Fruit fly (Drosophila melanogaster) whole organism, embryonic: Measurements from ENCODE around the gene CG13044.

ENCODE experiments used
- ATbp ChIP-seq: fragments of 200-800 bp; sonication (Bioruptor generic); optimal IDR thresholded peaks from 2 replicates; lab custom pipeline; 2017; ENCODE audit warnings: missing biosample characterization, mild to moderate bottlenecking, missing genetic modification characterization, missing genetic modification reagents
- CG10209 ChIP-seq: fragments of 200-800 bp; sonication (Bioruptor generic); optimal IDR thresholded peaks from 3 replicates; lab custom pipeline; 2017; ENCODE audit warnings: missing biosample characterization, mild to moderate bottlenecking, missing genetic modification characterization, missing genetic modification reagents
- CG11093 ChIP-seq: fragments of 200-800 bp; sonication (Bioruptor generic); IDR thresholded peaks from 3 replicates; pipeline ENCODE4 v1.3.6; 2022; ENCODE audit warnings: missing biosample characterization, missing genetic modification characterization
- CG12391 ChIP-seq: fragments of 200-800 bp; sonication (Bioruptor generic); optimal IDR thresholded peaks from 3 replicates; lab custom pipeline; 2018; ENCODE audit warnings: missing biosample characterization, mild to moderate bottlenecking, missing genetic modification characterization, moderate library complexity
- CG13296 ChIP-seq: fragments of 200-800 bp; sonication (Bioruptor generic); optimal IDR thresholded peaks from 3 replicates; lab custom pipeline; 2018; ENCODE audit warnings: missing biosample characterization, mild to moderate bottlenecking, missing genetic modification characterization
- CG13624 ChIP-seq: fragments of 200-800 bp; sonication (Bioruptor generic); optimal IDR thresholded peaks from 2 replicates; lab custom pipeline; 2016; ENCODE audit warnings: missing biosample characterization, missing genetic modification characterization
- CG13775 ChIP-seq: fragments of 200-800 bp; sonication (Bioruptor generic); optimal IDR thresholded peaks from 3 replicates; lab custom pipeline; 2017; ENCODE audit warnings: missing biosample characterization, mild to moderate bottlenecking, missing genetic modification characterization
- CG14050 ChIP-seq: fragments of 200-800 bp; sonication (Bioruptor generic); IDR thresholded peaks from 3 replicates; pipeline ENCODE4 v1.3.6; 2022; ENCODE audit warnings: missing biosample characterization, missing genetic modification characterization
- CG14441 ChIP-seq: fragments of 200-800 bp; sonication (Bioruptor generic); IDR thresholded peaks from 2 replicates; pipeline ENCODE4 v1.3.6; 2022; ENCODE audit warnings: missing biosample characterization, missing genetic modification characterization
- CG1529 ChIP-seq: fragments of 200-800 bp; sonication (Bioruptor generic); optimal IDR thresholded peaks from 3 replicates; lab custom pipeline; 2018; ENCODE audit warnings: missing biosample characterization, missing genetic modification characterization
- CG16779 ChIP-seq: fragments of 200-800 bp; sonication (Bioruptor generic); IDR thresholded peaks from 2 replicates; pipeline ENCODE4 v1.3.6; 2022; ENCODE audit warnings: missing biosample characterization, missing genetic modification characterization
- CG18619 ChIP-seq: fragments of 200-800 bp; sonication (Bioruptor generic); optimal IDR thresholded peaks from 3 replicates; lab custom pipeline; 2017; ENCODE audit warnings: missing biosample characterization, mild to moderate bottlenecking, missing genetic modification characterization
- CG2678 ChIP-seq: fragments of 200-800 bp; sonication (Bioruptor generic); optimal IDR thresholded peaks from 3 replicates; lab custom pipeline; 2019; ENCODE audit warnings: missing biosample characterization, mild to moderate bottlenecking, missing genetic modification characterization, moderate library complexity
- CG2712 ChIP-seq: fragments of 200-800 bp; optimal IDR thresholded peaks from 3 replicates; lab custom pipeline; 2019; ENCODE audit warnings: missing biosample characterization, mild to moderate bottlenecking, missing genetic modification characterization, moderate library complexity
- CG30020 ChIP-seq: fragments of 200-800 bp; optimal IDR thresholded peaks from 2 replicates; lab custom pipeline; 2019; ENCODE audit warnings: missing biosample characterization, mild to moderate bottlenecking, missing genetic modification characterization, moderate library complexity
- CG32767 ChIP-seq: fragments of 200-800 bp; sonication (Bioruptor generic); IDR thresholded peaks from 2 replicates; pipeline ENCODE4 v1.3.6; 2022; ENCODE audit warnings: missing biosample characterization, missing genetic modification characterization
- CG43689 ChIP-seq: fragments of 200-800 bp; sonication (Bioruptor generic); IDR thresholded peaks from 2 replicates; pipeline ENCODE4 v1.3.6; 2022; ENCODE audit warnings: missing biosample characterization, missing genetic modification characterization
- CG5245 ChIP-seq: fragments of 200-800 bp; sonication (Bioruptor generic); optimal IDR thresholded peaks from 3 replicates; lab custom pipeline; 2016; ENCODE audit warnings: missing biosample characterization, missing genetic modification characterization
- CG7556 ChIP-seq: fragments of 200-800 bp; sonication (Bioruptor generic); optimal IDR thresholded peaks from 2 replicates; lab custom pipeline; 2017; ENCODE audit warnings: missing biosample characterization, mild to moderate bottlenecking, missing genetic modification characterization
- CG8089 ChIP-seq: fragments of 200-800 bp; sonication (Bioruptor generic); optimal IDR thresholded peaks from 3 replicates; lab custom pipeline; 2016; ENCODE audit warnings: missing biosample characterization, missing genetic modification characterization
- Chrac-16 ChIP-seq: fragments of 200-800 bp; sonication (Bioruptor generic); optimal IDR thresholded peaks from 3 replicates; lab custom pipeline; 2016; ENCODE audit warnings: missing biosample characterization, missing genetic modification characterization
- Dip3 ChIP-seq: fragments of 200-800 bp; sonication (Bioruptor generic); optimal IDR thresholded peaks from 3 replicates; lab custom pipeline; 2016; ENCODE audit warnings: missing biosample characterization, missing genetic modification characterization
- Dref ChIP-seq: fragments of 200-800 bp; sonication (Bioruptor generic); IDR thresholded peaks from 2 replicates; pipeline ENCODE4 v1.3.6; 2022; ENCODE audit warnings: missing biosample characterization, missing genetic modification characterization
- Drgx ChIP-seq: fragments of 200-800 bp; sonication (Bioruptor generic); IDR thresholded peaks from 2 replicates; pipeline ENCODE4 v1.3.6; 2022; ENCODE audit warnings: missing biosample characterization, missing genetic modification characterization
- Fer1 ChIP-seq: fragments of 200-800 bp; sonication (Bioruptor generic); optimal IDR thresholded peaks from 2 replicates; lab custom pipeline; 2017; ENCODE audit warnings: missing biosample characterization, mild to moderate bottlenecking, missing genetic modification characterization
- Fer3 ChIP-seq: fragments of 200-800 bp; sonication (Bioruptor generic); optimal IDR thresholded peaks from 2 replicates; lab custom pipeline; 2018; ENCODE audit warnings: missing biosample characterization, mild to moderate bottlenecking, missing genetic modification characterization, moderate library complexity
- HHEX ChIP-seq: fragments of 200-800 bp; sonication (Bioruptor generic); optimal IDR thresholded peaks from 3 replicates; lab custom pipeline; 2017; ENCODE audit warnings: missing biosample characterization, mild to moderate bottlenecking, missing genetic modification characterization, missing genetic modification reagents
- HmgZ ChIP-seq: fragments of 200-800 bp; sonication (Bioruptor generic); optimal IDR thresholded peaks from 2 replicates; lab custom pipeline; 2018; ENCODE audit warnings: missing biosample characterization, mild to moderate bottlenecking, missing genetic modification characterization
- Hr39 ChIP-seq: fragments of >200 bp; optimal IDR thresholded peaks from 2 replicates; lab custom pipeline; 2017
- Mad ChIP-seq: fragments of 200-800 bp; sonication (Bioruptor generic); optimal IDR thresholded peaks from 2 replicates; lab custom pipeline; 2016; ENCODE audit warnings: missing biosample characterization, missing genetic modification characterization
- Meics ChIP-seq: fragments of 200-800 bp; sonication (Bioruptor generic); optimal IDR thresholded peaks from 2 replicates; lab custom pipeline; 2017; ENCODE audit warnings: missing biosample characterization, mild to moderate bottlenecking, missing genetic modification characterization
- NfI ChIP-seq: fragments of 200-800 bp; sonication (Bioruptor generic); optimal IDR thresholded peaks from 3 replicates; lab custom pipeline; 2018; ENCODE audit warnings: missing biosample characterization, mild to moderate bottlenecking, missing genetic modification characterization, moderate library complexity
- ac ChIP-seq: fragments of 200-800 bp; sonication (Bioruptor generic); optimal IDR thresholded peaks from 3 replicates; lab custom pipeline; 2017; ENCODE audit warnings: missing biosample characterization, mild to moderate bottlenecking, missing genetic modification characterization
- aop ChIP-seq: fragments of 200-800 bp; sonication (Bioruptor generic); IDR thresholded peaks from 2 replicates; pipeline ENCODE4 v1.3.6; 2022; ENCODE audit warnings: missing biosample characterization, missing genetic modification characterization
- cas ChIP-seq: fragments of 200-800 bp; sonication (Bioruptor generic); IDR thresholded peaks from 2 replicates; pipeline ENCODE4 v1.3.6; 2022; ENCODE audit warnings: missing biosample characterization, missing genetic modification characterization
- caup ChIP-seq: fragments of 200-800 bp; sonication (Bioruptor generic); optimal IDR thresholded peaks from 3 replicates; lab custom pipeline; 2017; ENCODE audit warnings: missing biosample characterization, mild to moderate bottlenecking, missing genetic modification characterization, moderate library complexity; ENCODE audit not compliant: severe bottlenecking
- danr ChIP-seq: fragments of 200-800 bp; sonication (Bioruptor generic); IDR thresholded peaks from 2 replicates; pipeline ENCODE4 v1.3.6; 2022; ENCODE audit warnings: missing biosample characterization, missing genetic modification characterization
- dimm ChIP-seq: fragments of 200-800 bp; sonication (Bioruptor generic); IDR thresholded peaks from 2 replicates; pipeline ENCODE4 v1.3.6; 2022; ENCODE audit warnings: missing biosample characterization, missing genetic modification characterization
- dm ChIP-seq: fragments of 200-800 bp; sonication (Bioruptor generic); optimal IDR thresholded peaks from 3 replicates; lab custom pipeline; 2016; ENCODE audit warnings: missing biosample characterization, missing genetic modification characterization
- esg ChIP-seq: fragments of 200-800 bp; sonication (Bioruptor generic); conservative IDR thresholded peaks from 2 replicates; pipeline ENCODE4 v1.3.6; 2022; ENCODE audit warnings: missing biosample characterization, missing genetic modification characterization
- fu2 ChIP-seq: fragments of 200-800 bp; sonication (Bioruptor generic); optimal IDR thresholded peaks from 2 replicates; lab custom pipeline; 2016; ENCODE audit warnings: missing biosample characterization, missing genetic modification characterization
- hkb ChIP-seq, 2 experiments: fragments of 200-800 bp in 1 of 2; fragments of >200 bp in 1 of 2; sonication (Bioruptor generic) in 1 of 2; IDR thresholded peaks in 1 of 2; optimal IDR thresholded peaks in 1 of 2; 2 replicates each; pipeline versions ENCODE4 v1.3.6 to Lab custom; 2017 to 2022; ENCODE audit warnings: missing biosample characterization in 1 of 2, missing genetic modification characterization in 1 of 2
- kah ChIP-seq: fragments of 200-800 bp; sonication (Bioruptor generic); optimal IDR thresholded peaks from 2 replicates; lab custom pipeline; 2018; ENCODE audit warnings: missing biosample characterization, mild to moderate bottlenecking, missing genetic modification characterization
- lmd ChIP-seq: fragments of 200-800 bp; sonication (Bioruptor generic); IDR thresholded peaks from 2 replicates; pipeline ENCODE4 v1.3.6; 2022; ENCODE audit warnings: missing biosample characterization, missing genetic modification characterization
- org-1 ChIP-seq: fragments of 200-800 bp; sonication (Bioruptor generic); optimal IDR thresholded peaks from 2 replicates; lab custom pipeline; 2017; ENCODE audit warnings: missing biosample characterization, missing genetic modification characterization
- scrt ChIP-seq: fragments of 200-800 bp; sonication (Bioruptor generic); optimal IDR thresholded peaks from 2 replicates; lab custom pipeline; 2018; ENCODE audit warnings: missing biosample characterization, mild to moderate bottlenecking, missing genetic modification characterization, moderate library complexity
- tgo ChIP-seq: fragments of 200-800 bp; sonication (Bioruptor generic); IDR thresholded peaks from 3 replicates; pipeline ENCODE4 v1.3.6; 2022; ENCODE audit warnings: missing biosample characterization, missing genetic modification characterization
- toy ChIP-seq: fragments of 200-800 bp; sonication (Bioruptor generic); IDR thresholded peaks from 2 replicates; pipeline ENCODE4 v1.3.6; 2022; ENCODE audit warnings: missing biosample characterization, missing genetic modification characterization
- vvl ChIP-seq: fragments of 200-800 bp; sonication (Bioruptor generic); IDR thresholded peaks from 2 replicates; pipeline ENCODE4 v1.3.6; 2022; ENCODE audit warnings: missing biosample characterization, missing genetic modification characterization
- wor ChIP-seq: fragments of 200-800 bp; sonication (Bioruptor generic); IDR thresholded peaks from 2 replicates; pipeline ENCODE4 v1.3.6; 2022; ENCODE audit warnings: missing biosample characterization, missing genetic modification characterization

The CG13044 gene

DNA sequence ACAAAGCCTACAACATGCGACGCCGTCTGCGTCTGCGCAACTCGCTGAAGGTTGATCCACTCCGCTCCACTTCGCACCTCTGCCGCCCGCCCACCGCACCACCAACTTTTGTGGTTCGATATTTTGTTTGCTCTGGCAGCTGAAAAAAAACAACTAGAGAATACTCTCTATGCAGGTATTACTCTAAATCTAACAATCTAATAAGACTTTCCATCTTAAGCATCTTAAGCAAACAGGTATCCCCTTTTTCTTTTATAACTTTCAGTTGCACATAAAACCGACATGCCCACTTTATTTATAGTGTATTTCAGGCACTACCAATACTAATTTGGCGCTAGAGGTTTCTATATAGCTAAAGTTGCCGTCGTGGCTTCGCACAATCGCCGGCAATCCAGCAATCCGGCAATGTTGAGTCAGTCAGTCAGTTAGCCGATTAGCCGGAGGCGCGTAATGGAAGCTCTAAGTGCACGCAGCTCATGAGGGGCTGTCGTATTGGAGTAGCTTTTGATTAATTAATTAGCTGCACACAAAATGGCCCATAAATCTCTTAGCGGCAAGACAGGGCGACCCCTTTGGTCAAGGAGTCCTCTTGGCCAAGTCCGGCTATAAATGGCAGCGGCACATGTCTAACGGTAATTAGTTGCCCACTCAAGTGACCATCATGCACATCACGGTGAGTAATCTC, 25.4 kb upstream of the CG13044 start, which contains the start of gene CG13058 (continued):
- TF ChIP-seq vvl (GFP tag; lab: Robert Waterston, UW) (no peak), org-1 (GFP tag; lab: Kevin White, UChicago) (peak; percentile 50), CG5245 (GFP tag; lab: Kevin White, UChicago) (peak; percentile 21), CG10209 (GFP tag; lab: Kevin White, UChicago) (peak; percentile 55), wor (GFP tag; lab: Robert Waterston, UW) (peak; percentile 41; the same call in 1 of the 2 replicates), HmgZ (tag; lab: Kevin White, UChicago) (peak; percentile 65), Drgx (GFP tag; lab: Robert Waterston, UW) (peak; percentile 65), danr (GFP tag; lab: Robert Waterston, UW) (no peak), CG1529 (GFP tag; lab: Kevin White, UChicago) (no peak), hkb (optimal IDR thresholded peaks at IDR 0.05; lab: Kevin White, UChicago) (no peak), hkb (GFP tag; IDR thresholded peaks at IDR 0.05; lab: Robert Waterston, UW) (peak; percentile 62), CG13775 (GFP tag; lab: Kevin White, UChicago) (peak; percentile 36), CG32767 (GFP tag; lab: Robert Waterston, UW) (peak; percentile 71; the same call in 1 of the 2 replicates), dimm (GFP tag; lab: Robert Waterston, UW) (peak; percentile 23; the same call in 1 of the 2 replicates), CG11093 (GFP tag; lab: Robert Waterston, UW) (no peak), esg (GFP tag; lab: Robert Waterston, UW) (peak; percentile 81), CG7556 (peak; percentile 69), Hr39 (lab: Kevin White, UChicago) (no peak), Dip3 (peak; percentile 65), NfI (GFP tag; lab: Kevin White, UChicago) (peak; percentile 67), dm (peak; percentile 45), kah (peak; percentile 19), toy (GFP tag; lab: Robert Waterston, UW) (no peak), tgo (GFP tag; lab: Robert Waterston, UW) (peak; percentile 52; the same call in 2 of the 3 replicates), CG18619 (peak; percentile 61), Fer3 (peak; percentile 59), CG14441 (GFP tag; lab: Robert Waterston, UW) (0 out of 2 replicates have a peak, but pooled peaks have one; percentile 41), ATbp (GFP tag; lab: Kevin White, UChicago) (no peak), Dref (GFP tag; lab: Robert Waterston, UW) (no peak), lmd (GFP tag; lab: Robert Waterston, UW) (peak; percentile 67), ac (GFP tag; lab: Kevin White, UChicago) (no peak), cas (GFP tag; lab: Robert Waterston, UW) (no peak), fu2 (GFP tag; lab: Kevin White, UChicago) (peak; percentile 47), Chrac-16 (peak; percentile 40), CG16779 (GFP tag; lab: Robert Waterston, UW) (no peak), Mad (GFP tag; lab: Kevin White, UChicago) (peak; percentile 22), aop (GFP tag; lab: Robert Waterston, UW) (no peak), CG43689 (GFP tag; lab: Robert Waterston, UW) (peak; percentile 52; the same call in 1 of the 2 replicates), Fer1 (GFP tag; lab: Kevin White, UChicago) (peak; percentile 84), caup (peak; percentile 62), CG12391 (tag; lab: Kevin White, UChicago) (no peak), CG2678 (tag; lab: Kevin White, UChicago) (peak; percentile 78), Meics (GFP tag; lab: Kevin White, UChicago) (peak; percentile 61), CG13296 (peak; percentile 72), scrt (GFP tag; lab: Kevin White, UChicago) (peak; percentile 37), CG2712 (tag; lab: Kevin White, UChicago) (no peak), CG14050 (peak; percentile 76), CG30020 (no peak), HHEX (GFP tag; lab: Kevin White, UChicago) (peak; percentile 59), CG13624 (GFP tag; lab: Kevin White, UChicago) (no peak), CG8089 (GFP tag; lab: Kevin White, UChicago) (peak; percentile 41)
